Fruit fly (Drosophila melanogaster) whole organism, pupa: ENCODE data around the gene CG15021.

Experiments used
- CG12605 ChIP-seq: fragments of 200-800 bp; sonication (Bioruptor generic); IDR thresholded peaks from 2 replicates; pipeline ENCODE4 v1.3.6; 2022; ENCODE audit warnings: missing biosample characterization, missing genetic modification characterization
- CG13204 ChIP-seq: fragments of 200-800 bp; sonication (Bioruptor generic); optimal IDR thresholded peaks from 2 replicates; lab custom pipeline; 2018; ENCODE audit warnings: missing biosample characterization, mild to moderate bottlenecking, missing genetic modification characterization, moderate library complexity
- CG14655 ChIP-seq: fragments of 200-800 bp; sonication (Bioruptor generic); optimal IDR thresholded peaks from 3 replicates; lab custom pipeline; 2017; ENCODE audit warnings: mild to moderate bottlenecking, missing biosample characterization, missing genetic modification reagents, missing genetic modification characterization
- CG4496 ChIP-seq: fragments of 200-800 bp; sonication (Bioruptor generic); IDR thresholded peaks from 3 replicates; pipeline ENCODE4 v1.3.6; 2022; ENCODE audit warnings: missing biosample characterization, missing genetic modification characterization
- EcR ChIP-seq: fragments of 200-800 bp; sonication (Bioruptor generic); optimal IDR thresholded peaks from 3 replicates; lab custom pipeline; 2019; ENCODE audit warnings: missing biosample characterization, missing genetic modification characterization, mild to moderate bottlenecking, moderate library complexity, missing genetic modification reagents
- Pif1A ChIP-seq: fragments of 200-800 bp; sonication (Bioruptor generic); optimal IDR thresholded peaks from 3 replicates; lab custom pipeline; 2016; ENCODE audit warnings: missing biosample characterization, missing genetic modification characterization
- Pif1B ChIP-seq: fragments of 200-800 bp; sonication (Bioruptor generic); optimal IDR thresholded peaks from 3 replicates; lab custom pipeline; 2016; ENCODE audit warnings: missing biosample characterization, missing genetic modification characterization
- fd96Ca ChIP-seq: fragments of 200-800 bp; sonication (Bioruptor generic); IDR thresholded peaks from 3 replicates; pipeline ENCODE4 v1.3.6; 2022; ENCODE audit warnings: missing biosample characterization, missing genetic modification characterization
- rn ChIP-seq: fragments of 200-800 bp; sonication (Bioruptor generic); IDR thresholded peaks from 2 replicates; pipeline ENCODE4 v1.3.6; 2022; ENCODE audit warnings: missing biosample characterization, missing genetic modification characterization

- TF ChIP-seq CG12605 (GFP tag; lab: Robert Waterston, UW) (no peak), CG4496 (GFP tag; lab: Robert Waterston, UW) (no peak), Pif1B (GFP tag; lab: Kevin White, UChicago) (no peak), Pif1A (GFP tag; lab: Kevin White, UChicago) (peak; percentile 54), rn (GFP tag; lab: Robert Waterston, UW) (no peak), fd96Ca (GFP tag; lab: Robert Waterston, UW) (no peak), CG13204 (no peak), EcR (GFP tag; lab: Kevin White, UChicago) (no peak), CG14655 (GFP tag; lab: Kevin White, UChicago) (peak; percentile 65)
Observed at dm6 chr3L:4395501-4396073, 40.9 kb upstream of the CG15021 start.
